Fruit fly (Drosophila melanogaster): ENCODE results near the gene SecS.

SecS gene

dm6 chr3R:5649903-5650302, 48.7 kb downstream of the SecS start:
- TF ChIP-seq tj (GFP tag; optimal IDR thresholded peaks at IDR 0.05) = no peak
- no peak for TF ChIP-seq kay (GFP tag; ENCODE audit: borderline replicate concordance)
- no peak for TF ChIP-seq cnc (optimal IDR thresholded peaks at IDR 0.05)
- no peak for TF ChIP-seq CG5204 (GFP tag; optimal IDR thresholded peaks at IDR 0.05)
- TF ChIP-seq Clk (GFP tag; optimal IDR thresholded peaks at IDR 0.05) = no peak
- TF ChIP-seq cic (GFP tag; optimal IDR thresholded peaks at IDR 0.05) = no peak
- TF ChIP-seq Hr96 (GFP tag; optimal IDR thresholded peaks at IDR 0.05) = no peak
- TF ChIP-seq CG12768 (GFP tag; optimal IDR thresholded peaks at IDR 0.05) = no peak
- no peak for TF ChIP-seq CG14711 (tag; optimal IDR thresholded peaks at IDR 0.05)
- no peak for TF ChIP-seq ovo (GFP tag; optimal IDR thresholded peaks at IDR 0.05)
- no peak for TF ChIP-seq CG33017 (tag; optimal IDR thresholded peaks at IDR 0.05)
- no peak for TF ChIP-seq pad (GFP tag; optimal IDR thresholded peaks at IDR 0.05)
- no peak for TF ChIP-seq Mnt (GFP tag; optimal IDR thresholded peaks at IDR 0.05)
- TF ChIP-seq CG11617 (GFP tag; optimal IDR thresholded peaks at IDR 0.05) = no peak
- no peak for TF ChIP-seq bab1 (GFP tag; optimal IDR thresholded peaks at IDR 0.05)
- TF ChIP-seq CG1620 (GFP tag; optimal IDR thresholded peaks at IDR 0.05) = no peak
- no peak for TF ChIP-seq toe (GFP tag; optimal IDR thresholded peaks at IDR 0.05)
- TF ChIP-seq CG7045 (GFP tag; optimal IDR thresholded peaks at IDR 0.05) = no peak
